Worm (Caenorhabditis elegans) whole organism, L4/young adult: Measurements from ENCODE around the gene dab-1.

Source experiments
- dao-5 ChIP-seq: sonication (generic microtip); optimal IDR thresholded peaks from 2 replicates; lab custom pipeline; 2016; ENCODE audit warnings: missing genotype, missing genetic modification characterization, moderate library complexity, missing compliant biosample characterization
- him-1 ChIP-seq: sonication (generic microtip); optimal IDR thresholded peaks from 2 replicates; lab custom pipeline; 2016; ENCODE audit warnings: missing genotype, missing genetic modification reagents, missing genetic modification characterization, missing compliant biosample characterization

DNA sequence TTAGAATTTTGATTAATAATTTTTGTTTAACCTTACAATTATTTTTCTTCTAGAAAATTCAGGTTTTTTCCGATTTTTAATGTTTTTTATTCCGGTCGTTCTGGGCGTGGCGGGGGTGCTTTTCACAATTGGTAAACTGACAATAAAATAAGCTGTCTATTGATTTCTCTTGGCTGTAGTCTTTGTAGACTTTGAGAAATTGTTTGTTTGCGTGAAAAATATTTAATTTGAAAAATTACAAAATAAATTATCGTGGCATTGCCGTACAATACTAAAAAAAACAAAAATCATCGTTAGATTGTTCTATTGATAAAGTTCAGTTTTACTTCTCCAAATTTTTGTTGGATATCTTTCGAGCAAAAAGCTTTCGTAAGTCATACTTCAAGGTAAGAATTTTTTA lies 24.3 kb downstream of the dab-1 start, which contains the start of gene F35C11.3:
- TF ChIP-seq him-1 (tag; lab: Kevin White, UChicago) (no peak), dao-5 (tag; lab: Kevin White, UChicago) (no peak)
